Worm (Caenorhabditis elegans): Measurements from ENCODE around the gene F08G5.3.

DNA sequence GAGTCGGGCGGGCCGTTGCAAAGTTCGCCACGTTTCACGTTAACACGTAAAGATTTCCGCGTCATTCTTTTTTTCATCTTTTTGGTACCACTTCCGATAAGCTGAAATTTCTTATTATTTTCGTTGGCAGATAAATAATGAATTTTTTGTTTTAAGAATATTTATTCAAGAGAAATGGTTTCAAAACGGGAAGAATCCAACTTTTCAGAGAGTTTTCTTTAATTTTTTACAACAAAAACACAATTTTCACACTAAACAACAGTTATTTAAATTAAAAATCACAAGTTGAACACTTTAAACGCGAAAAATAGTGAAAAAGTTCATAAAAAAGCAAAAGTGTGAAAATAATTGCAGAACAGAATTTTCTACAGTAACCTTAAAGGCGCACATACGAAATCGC lies 36.7 kb upstream of the F08G5.3 start, which contains the start of gene spe-44:
- no peak for TF ChIP-seq ref-1 (GFP tag; conservative IDR thresholded peaks at IDR 0.05)
- no peak for TF ChIP-seq ztf-23 (GFP tag; IDR thresholded peaks at IDR 0.05)
- no peak for TF ChIP-seq med-1 (GFP tag; optimal IDR thresholded peaks at IDR 0.05; ENCODE audit: insufficient read depth)
- TF ChIP-seq cog-1 (tag; optimal IDR thresholded peaks at IDR 0.05): no peak

All from whole organism, midembryonic.